Worm (Caenorhabditis elegans) whole organism, late embryonic: ENCODE measurements around the gene col-8.

Experiments used
- F13H6.1 ChIP-seq: sonication (generic microtip); optimal IDR thresholded peaks from 2 replicates; lab custom pipeline; 2016; ENCODE audit warnings: missing genetic modification characterization, missing compliant biosample characterization
- ama-1 ChIP-seq: fragments of 150-350 bp; optimal IDR thresholded peaks from 2 replicates; lab custom pipeline; 2014
- elt-2 ChIP-seq: sonication (generic microtip); optimal IDR thresholded peaks from 2 replicates; lab custom pipeline; 2016; ENCODE audit warnings: missing genetic modification reagents, missing genetic modification characterization, missing compliant biosample characterization
- hlh-30 ChIP-seq: sonication (generic microtip); optimal IDR thresholded peaks from 2 replicates; lab custom pipeline; 2017; ENCODE audit warnings: antibody characterized with exemption, missing genetic modification characterization, missing compliant biosample characterization; ENCODE audit not compliant: insufficient read depth
- nhr-11 ChIP-seq: fragments of 150-350 bp; optimal IDR thresholded peaks from 2 replicates; lab custom pipeline; 2014; ENCODE audit warnings: missing biosample characterization, missing genetic modification characterization
- sdc-2 ChIP-seq: sonication (generic microtip); optimal IDR thresholded peaks from 2 replicates; lab custom pipeline; 2016; ENCODE audit warnings: missing genotype, missing genetic modification characterization, missing compliant biosample characterization

DNA sequence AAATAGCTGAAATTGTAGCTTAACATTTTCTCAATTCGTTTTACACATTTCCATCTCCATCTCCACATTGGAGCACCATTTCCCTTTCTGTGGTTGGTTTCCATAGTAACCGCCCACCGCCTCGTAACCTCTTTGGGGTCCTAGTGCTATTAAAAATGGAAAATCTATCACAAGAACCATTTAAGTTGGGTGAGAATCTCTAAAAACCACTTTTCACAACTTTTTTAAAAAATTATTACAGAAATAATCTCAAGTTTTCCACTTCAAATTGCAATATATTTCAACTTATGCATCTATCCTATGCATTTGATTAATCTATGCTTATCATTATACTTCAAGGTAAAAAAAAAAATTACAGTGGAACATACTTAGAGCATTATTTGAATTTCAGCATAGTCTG, 49.6 kb upstream of the col-8 start, which contains the start of gene tmem-17:
- no peak for TF ChIP-seq ama-1
- TF ChIP-seq hlh-30, result no peak
- no peak for TF ChIP-seq nhr-11
- TF ChIP-seq sdc-2 (tag; lab: Kevin White, UChicago), result no peak
- no peak for TF ChIP-seq elt-2 (tag; lab: Kevin White, UChicago)
- no peak for TF ChIP-seq F13H6.1 (tag; lab: Kevin White, UChicago)
